Worm (Caenorhabditis elegans) whole organism, L3 larva: ENCODE results near the gene ZK105.3.

Source experiments
- aly-2 ChIP-seq: fragments of 150-350 bp; optimal IDR thresholded peaks from 2 replicates; lab custom pipeline; 2014; ENCODE audit warnings: missing biosample characterization, missing genetic modification characterization
- ceh-9 ChIP-seq: sonication (generic microtip); optimal IDR thresholded peaks from 2 replicates; lab custom pipeline; 2018; ENCODE audit warnings: missing biosample characterization, missing genetic modification characterization
- egl-27 ChIP-seq: sonication (generic microtip); optimal IDR thresholded peaks from 4 replicates; lab custom pipeline; 2017; ENCODE audit warnings: missing biosample characterization, missing genetic modification reagents, missing genetic modification characterization
- elt-1 ChIP-seq: fragments of 150-350 bp; optimal IDR thresholded peaks from 2 replicates; lab custom pipeline; 2014; ENCODE audit warnings: missing biosample characterization, missing genetic modification characterization
- elt-3 ChIP-seq, 3 experiments: fragments of 150-350 bp in 1 of 3; sonication (generic microtip) in 2 of 3; optimal IDR thresholded peaks; 2 replicates in 2 of 3; 4 replicates in 1 of 3; lab custom pipeline; 2014 to 2017; ENCODE audit warnings: missing biosample characterization in 3 of 3, missing genetic modification characterization in 3 of 3
- eor-1 ChIP-seq, 2 experiments: fragments of 150-350 bp; optimal IDR thresholded peaks; 2 replicates each; lab custom pipeline; 2014 to 2018; ENCODE audit warnings: missing biosample characterization in 2 of 2, missing genetic modification characterization in 2 of 2
- lsy-12 ChIP-seq: sonication (generic microtip); optimal IDR thresholded peaks from 2 replicates; lab custom pipeline; 2016; ENCODE audit warnings: mild to moderate bottlenecking, missing genetic modification characterization, missing compliant biosample characterization
- nhr-67 ChIP-seq: fragments of 150-350 bp; optimal IDR thresholded peaks from 2 replicates; lab custom pipeline; 2014; ENCODE audit warnings: missing biosample characterization, missing genetic modification characterization
- pha-4 ChIP-seq: fragments of 150-350 bp; optimal IDR thresholded peaks from 2 replicates; lab custom pipeline; 2014; ENCODE audit warnings: missing biosample characterization, missing genetic modification reagents, missing genetic modification characterization
- sea-2 ChIP-seq: fragments of 150-350 bp; sonication (generic microtip); optimal IDR thresholded peaks from 4 replicates; lab custom pipeline; 2014; ENCODE audit warnings: missing biosample characterization, missing genetic modification reagents, missing genetic modification characterization
- skn-1 ChIP-seq: fragments of 150-350 bp; optimal IDR thresholded peaks from 2 replicates; lab custom pipeline; 2014; ENCODE audit warnings: missing biosample characterization, missing genetic modification characterization
- snpc-4 ChIP-seq: fragments of 150-350 bp; optimal IDR thresholded peaks from 2 replicates; lab custom pipeline; 2014; ENCODE audit warnings: missing biosample characterization, missing genetic modification characterization
- tbx-2 ChIP-seq: sonication (generic microtip); optimal IDR thresholded peaks from 2 replicates; lab custom pipeline; 2016; ENCODE audit warnings: mild to moderate bottlenecking, missing genetic modification characterization, missing compliant biosample characterization
- unc-62 ChIP-seq: fragments of 150-350 bp; sonication (generic microtip); optimal IDR thresholded peaks from 4 replicates; lab custom pipeline; 2014; ENCODE audit warnings: missing biosample characterization, missing genetic modification reagents, missing genetic modification characterization

ce11 chrV:7739949-7740348 lies 43.0 kb downstream of the ZK105.3 start:
- TF ChIP-seq eor-1 (tag; optimal IDR thresholded peaks at IDR 0.05; lab: Kevin White, UChicago) (no peak), pha-4 (tag; lab: Kevin White, UChicago) (no peak), snpc-4 (tag; lab: Kevin White, UChicago) (no peak), egl-27 (tag; lab: Kevin White, UChicago) (no peak), ceh-9 (tag; lab: Kevin White, UChicago) (no peak), skn-1 (tag; lab: Kevin White, UChicago) (no peak), unc-62 (GFP tag; lab: Kevin White, UChicago) (no peak), elt-3 (tag; optimal IDR thresholded peaks at IDR 0.05; lab: Kevin White, UChicago) (no peak), tbx-2 (tag; lab: Kevin White, UChicago) (no peak), nhr-67 (tag; lab: Kevin White, UChicago) (no peak), sea-2 (no peak), aly-2 (tag; lab: Kevin White, UChicago) (no peak), elt-1 (tag; lab: Kevin White, UChicago) (no peak), lsy-12 (no peak)
